Fruit fly (Drosophila melanogaster): ENCODE measurements around the gene Hrb98DE.

DNA sequence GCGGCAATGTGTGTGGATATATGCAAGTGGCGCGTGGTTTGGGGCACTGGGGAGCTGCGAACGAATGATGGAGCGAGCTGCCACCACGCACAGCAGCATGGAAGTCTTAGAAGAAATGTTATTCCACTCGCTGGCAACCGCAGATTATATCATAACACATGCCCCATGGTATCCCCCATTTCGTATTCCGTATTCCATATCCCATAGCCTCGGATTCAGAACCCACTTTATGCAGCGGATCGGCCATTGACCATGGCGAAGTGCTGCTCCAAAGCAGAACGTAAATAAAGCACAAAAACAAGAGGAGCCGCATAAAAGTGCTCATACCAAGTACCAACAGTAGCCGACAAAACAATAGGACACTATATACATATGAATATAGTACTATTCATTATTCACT lies 29.1 kb downstream of the Hrb98DE start:
- TF ChIP-seq Hr78 (GFP tag; optimal IDR thresholded peaks at IDR 0.05) = no peak
- no peak for TF ChIP-seq Myc (optimal IDR thresholded peaks at IDR 0.05)
- TF ChIP-seq Jra (GFP tag; optimal IDR thresholded peaks at IDR 0.05) = no peak
- no peak for TF ChIP-seq Mio (GFP tag; optimal IDR thresholded peaks at IDR 0.05)
- no peak for TF ChIP-seq Dif (GFP tag; optimal IDR thresholded peaks at IDR 0.05; ENCODE audit: partially characterized antibody)
- TF ChIP-seq Rel (GFP tag; optimal IDR thresholded peaks at IDR 0.05) = no peak
- no peak for TF ChIP-seq Rel (tag; optimal IDR thresholded peaks at IDR 0.05)
- no peak for TF ChIP-seq CrebA (GFP tag; optimal IDR thresholded peaks at IDR 0.05; ENCODE audit: borderline replicate concordance)
- TF ChIP-seq sage (GFP tag; optimal IDR thresholded peaks at IDR 0.05) = no peak
- TF ChIP-seq br (GFP tag; optimal IDR thresholded peaks at IDR 0.05) = no peak

All from whole organism, wandering third instar larva.